Worm (Caenorhabditis elegans): ENCODE results near the gene dhcr-24.

- TF ChIP-seq zfh-2 (GFP tag; conservative IDR thresholded peaks at IDR 0.05) = no peak
- TF ChIP-seq Y67H2A.10 (GFP tag; conservative IDR thresholded peaks at IDR 0.05) = no peak
- TF ChIP-seq nfya-1 (tag; optimal IDR thresholded peaks at IDR 0.05; ENCODE audit: borderline replicate concordance, insufficient read depth) = no peak
- no peak for TF ChIP-seq unc-130 (GFP tag; optimal IDR thresholded peaks at IDR 0.05)
- TF ChIP-seq zim-3 (tag; optimal IDR thresholded peaks at IDR 0.05) = no peak
- no peak for TF ChIP-seq B0019.2 (GFP tag; conservative IDR thresholded peaks at IDR 0.05)
Observed at ce11 chrX:2590023-2590422, 26.1 kb upstream of the dhcr-24 start.
